Fruit fly (Drosophila melanogaster) whole organism, embryonic: ENCODE measurements around the gene galla-2.
A peak's percentile ranks its signal among the peaks of the same experiment; 100 is the strongest.

Experiments used
- Antp ChIP-seq: fragments of 200-800 bp; sonication (Bioruptor generic); optimal IDR thresholded peaks from 3 replicates; lab custom pipeline; 2016; ENCODE audit warnings: missing biosample characterization, missing genetic modification characterization
- Bteb2 ChIP-seq: fragments of 200-800 bp; sonication (Bioruptor generic); optimal IDR thresholded peaks from 2 replicates; lab custom pipeline; 2016; ENCODE audit warnings: missing biosample characterization, missing genetic modification characterization
- CG10321 ChIP-seq: fragments of 200-800 bp; sonication (Bioruptor generic); IDR thresholded peaks from 2 replicates; pipeline ENCODE4 v1.3.6; 2022; ENCODE audit warnings: missing biosample characterization, missing genetic modification characterization
- CG11085 ChIP-seq: fragments of 200-800 bp; sonication (Bioruptor generic); IDR thresholded peaks from 2 replicates; pipeline ENCODE4 v1.3.6; 2022; ENCODE audit warnings: missing biosample characterization, missing genetic modification characterization
- CG11398 ChIP-seq: fragments of 200-800 bp; sonication (Bioruptor generic); optimal IDR thresholded peaks from 2 replicates; lab custom pipeline; 2016; ENCODE audit warnings: missing biosample characterization, missing genetic modification characterization
- CG11504 ChIP-seq: fragments of 200-800 bp; sonication (Bioruptor generic); optimal IDR thresholded peaks from 3 replicates; lab custom pipeline; 2019; ENCODE audit warnings: missing biosample characterization, mild to moderate bottlenecking, missing genetic modification characterization, moderate library complexity
- CG12071 ChIP-seq: fragments of 200-800 bp; sonication (Bioruptor generic); optimal IDR thresholded peaks from 3 replicates; lab custom pipeline; 2018; ENCODE audit warnings: missing biosample characterization, mild to moderate bottlenecking, missing genetic modification characterization
- CG12391 ChIP-seq: fragments of 200-800 bp; sonication (Bioruptor generic); optimal IDR thresholded peaks from 3 replicates; lab custom pipeline; 2018; ENCODE audit warnings: missing biosample characterization, mild to moderate bottlenecking, missing genetic modification characterization, moderate library complexity
- CG13775 ChIP-seq: fragments of 200-800 bp; sonication (Bioruptor generic); optimal IDR thresholded peaks from 3 replicates; lab custom pipeline; 2017; ENCODE audit warnings: missing biosample characterization, mild to moderate bottlenecking, missing genetic modification characterization
- CG15073 ChIP-seq: fragments of 200-800 bp; sonication (Bioruptor generic); optimal IDR thresholded peaks from 2 replicates; lab custom pipeline; 2016; ENCODE audit warnings: missing biosample characterization, missing genetic modification characterization
- CG15696 ChIP-seq: fragments of 200-800 bp; sonication (Bioruptor generic); optimal IDR thresholded peaks from 2 replicates; lab custom pipeline; 2019; ENCODE audit warnings: missing biosample characterization, mild to moderate bottlenecking, missing genetic modification characterization, moderate library complexity
- CG1647 ChIP-seq: fragments of 200-800 bp; sonication (Bioruptor generic); optimal IDR thresholded peaks from 3 replicates; lab custom pipeline; 2016; ENCODE audit warnings: missing biosample characterization, missing genetic modification characterization
- CG17328 ChIP-seq: fragments of 200-800 bp; sonication (Bioruptor generic); IDR thresholded peaks from 2 replicates; pipeline ENCODE4 v1.3.6; 2022; ENCODE audit warnings: missing biosample characterization, missing genetic modification characterization
- CG17361 ChIP-seq: fragments of 200-800 bp; sonication (Bioruptor generic); IDR thresholded peaks from 3 replicates; pipeline ENCODE4 v1.3.6; 2022; ENCODE audit warnings: missing biosample characterization, missing genetic modification characterization
- CG17829 ChIP-seq: fragments of 200-800 bp; optimal IDR thresholded peaks from 2 replicates; lab custom pipeline; 2019; ENCODE audit warnings: missing biosample characterization, mild to moderate bottlenecking, missing genetic modification characterization, moderate library complexity
- CG18476 ChIP-seq: fragments of 200-800 bp; sonication (Bioruptor generic); optimal IDR thresholded peaks from 2 replicates; lab custom pipeline; 2016; ENCODE audit warnings: missing biosample characterization, mild to moderate bottlenecking, missing genetic modification characterization
- CG2120 ChIP-seq: fragments of 200-800 bp; sonication (Bioruptor generic); optimal IDR thresholded peaks from 3 replicates; lab custom pipeline; 2016; ENCODE audit warnings: missing biosample characterization, missing genetic modification characterization
- CG30403 ChIP-seq: fragments of 200-800 bp; sonication (Bioruptor generic); optimal IDR thresholded peaks from 3 replicates; lab custom pipeline; 2016; ENCODE audit warnings: missing biosample characterization, missing genetic modification characterization
- CG3065 ChIP-seq: fragments of 200-800 bp; sonication (Bioruptor generic); optimal IDR thresholded peaks from 2 replicates; lab custom pipeline; 2016; ENCODE audit warnings: missing biosample characterization, missing genetic modification characterization
- CG31441 ChIP-seq: fragments of 200-800 bp; sonication (Bioruptor generic); IDR thresholded peaks from 2 replicates; pipeline ENCODE4 v1.3.6; 2022; ENCODE audit warnings: missing biosample characterization, missing genetic modification characterization
- CG3407 ChIP-seq: fragments of 200-800 bp; sonication (Bioruptor generic); optimal IDR thresholded peaks from 2 replicates; lab custom pipeline; 2018; ENCODE audit warnings: missing biosample characterization, mild to moderate bottlenecking, missing genetic modification characterization
- CG3726 ChIP-seq: fragments of 200-800 bp; sonication (Bioruptor generic); IDR thresholded peaks from 3 replicates; pipeline ENCODE4, ENCODE4 v1.3.6; 2022; ENCODE audit warnings: missing biosample characterization, missing genetic modification characterization
- CG6175 ChIP-seq: fragments of 200-800 bp; sonication (Bioruptor generic); IDR thresholded peaks from 3 replicates; pipeline ENCODE4 v1.3.6; 2022; ENCODE audit warnings: missing biosample characterization, missing genetic modification characterization
- CG6689 ChIP-seq: fragments of 200-800 bp; sonication (Bioruptor generic); IDR thresholded peaks from 2 replicates; pipeline ENCODE4 v1.3.6; 2022; ENCODE audit warnings: missing biosample characterization, missing genetic modification characterization
- CG7357 ChIP-seq: fragments of 200-800 bp; sonication (Bioruptor generic); IDR thresholded peaks from 3 replicates; pipeline ENCODE4 v1.3.6; 2022; ENCODE audit warnings: missing biosample characterization, missing genetic modification characterization
- CG7556 ChIP-seq: fragments of 200-800 bp; sonication (Bioruptor generic); optimal IDR thresholded peaks from 2 replicates; lab custom pipeline; 2017; ENCODE audit warnings: missing biosample characterization, mild to moderate bottlenecking, missing genetic modification characterization
- CG7839 ChIP-seq: fragments of 200-800 bp; sonication (Bioruptor generic); optimal IDR thresholded peaks from 3 replicates; lab custom pipeline; 2018; ENCODE audit warnings: missing biosample characterization, mild to moderate bottlenecking, missing genetic modification characterization, moderate library complexity
- CG8924 ChIP-seq: fragments of 200-800 bp; optimal IDR thresholded peaks from 3 replicates; lab custom pipeline; 2019; ENCODE audit warnings: missing biosample characterization, mild to moderate bottlenecking, missing genetic modification characterization, moderate library complexity
- CG9437 ChIP-seq: fragments of 200-800 bp; sonication (Bioruptor generic); optimal IDR thresholded peaks from 2 replicates; lab custom pipeline; 2018; ENCODE audit warnings: missing biosample characterization, mild to moderate bottlenecking, missing genetic modification characterization
- Hand ChIP-seq: fragments of 200-800 bp; sonication (Bioruptor generic); optimal IDR thresholded peaks from 2 replicates; lab custom pipeline; 2017; ENCODE audit warnings: mild to moderate bottlenecking, missing biosample characterization, missing genetic modification reagents, missing genetic modification characterization
- MBD-R2 ChIP-seq: fragments of 200-800 bp; sonication (Bioruptor generic); IDR thresholded peaks from 2 replicates; pipeline ENCODE4 v1.3.6; 2022; ENCODE audit warnings: missing biosample characterization, missing genetic modification characterization
- Mes4 ChIP-seq: fragments of 200-800 bp; sonication (Bioruptor generic); optimal IDR thresholded peaks from 2 replicates; lab custom pipeline; 2016; ENCODE audit warnings: missing biosample characterization, missing genetic modification characterization
- NK7.1 ChIP-seq: fragments of 200-800 bp; sonication (Bioruptor generic); optimal IDR thresholded peaks from 3 replicates; lab custom pipeline; 2016; ENCODE audit warnings: missing biosample characterization, missing genetic modification characterization
- Oaz ChIP-seq: fragments of 200-800 bp; sonication (Bioruptor generic); IDR thresholded peaks from 2 replicates; pipeline ENCODE4 v1.3.6; 2022; ENCODE audit warnings: missing biosample characterization, missing genetic modification characterization
- PHDP ChIP-seq: fragments of 200-800 bp; sonication (Bioruptor generic); optimal IDR thresholded peaks from 3 replicates; lab custom pipeline; 2018; ENCODE audit warnings: missing biosample characterization, mild to moderate bottlenecking, missing genetic modification characterization, moderate library complexity
- Poxn ChIP-seq: fragments of 200-800 bp; sonication (Bioruptor generic); IDR thresholded peaks from 2 replicates; pipeline ENCODE4 v1.3.6; 2022; ENCODE audit warnings: missing biosample characterization, missing genetic modification characterization
- Ssrp ChIP-seq: fragments of 200-800 bp; sonication (Bioruptor generic); optimal IDR thresholded peaks from 2 replicates; lab custom pipeline; 2018; ENCODE audit warnings: missing biosample characterization, mild to moderate bottlenecking, missing genetic modification characterization, moderate library complexity
- Xrp1 ChIP-seq: fragments of 200-800 bp; sonication (Bioruptor generic); IDR thresholded peaks from 2 replicates; pipeline ENCODE4 v1.3.6; 2022; ENCODE audit warnings: missing biosample characterization, missing genetic modification characterization
- chinmo ChIP-seq: fragments of 200-800 bp; sonication (Bioruptor generic); IDR thresholded peaks from 4 replicates; pipeline ENCODE4 v1.3.6; 2022; ENCODE audit warnings: missing biosample characterization, missing genetic modification characterization; ENCODE audit not compliant: partially characterized antibody
- dmrt11E ChIP-seq: fragments of 200-800 bp; sonication (Bioruptor generic); optimal IDR thresholded peaks from 3 replicates; lab custom pipeline; 2018; ENCODE audit warnings: missing biosample characterization, mild to moderate bottlenecking, missing genetic modification characterization, moderate library complexity
- ewg ChIP-seq: fragments of 200-800 bp; sonication (Bioruptor generic); optimal IDR thresholded peaks from 3 replicates; lab custom pipeline; 2017; ENCODE audit warnings: mild to moderate bottlenecking, missing biosample characterization, missing genetic modification reagents, missing genetic modification characterization
- fd3F ChIP-seq: fragments of 200-800 bp; sonication (Bioruptor generic); optimal IDR thresholded peaks from 2 replicates; lab custom pipeline; 2018; ENCODE audit warnings: missing biosample characterization, mild to moderate bottlenecking, missing genetic modification characterization, moderate library complexity
- fd96Cb ChIP-seq: fragments of 200-800 bp; sonication (Bioruptor generic); optimal IDR thresholded peaks from 2 replicates; lab custom pipeline; 2018; ENCODE audit warnings: missing biosample characterization, mild to moderate bottlenecking, missing genetic modification characterization, moderate library complexity
- nerfin-2 ChIP-seq: fragments of 200-800 bp; sonication (Bioruptor generic); IDR thresholded peaks from 2 replicates; pipeline ENCODE4 v1.3.6; 2022; ENCODE audit warnings: missing biosample characterization, missing genetic modification characterization; ENCODE audit not compliant: partially characterized antibody
- org-1 ChIP-seq: fragments of 200-800 bp; sonication (Bioruptor generic); optimal IDR thresholded peaks from 2 replicates; lab custom pipeline; 2017; ENCODE audit warnings: missing biosample characterization, missing genetic modification characterization
- phol ChIP-seq: fragments of 200-800 bp; sonication (Bioruptor generic); optimal IDR thresholded peaks from 3 replicates; lab custom pipeline; 2018; ENCODE audit warnings: missing biosample characterization, mild to moderate bottlenecking, missing genetic modification characterization, moderate library complexity
- rib ChIP-seq: fragments of 200-800 bp; sonication (Bioruptor generic); IDR thresholded peaks from 2 replicates; pipeline ENCODE4 v1.3.6; 2022; ENCODE audit warnings: missing biosample characterization, missing genetic modification characterization
- sc ChIP-seq, 3 experiments: fragments of >200 bp in 2 of 3; fragments of 200-800 bp in 1 of 3; sonication (Bioruptor generic) in 1 of 3; optimal IDR thresholded peaks; 2 replicates in 2 of 3; 3 replicates in 1 of 3; lab custom pipeline; 2017; ENCODE audit warnings: mild to moderate bottlenecking in 1 of 3, missing biosample characterization in 1 of 3, missing genetic modification characterization in 1 of 3, missing genetic modification reagents in 1 of 3
- sens-2 ChIP-seq: fragments of 200-800 bp; sonication (Bioruptor generic); IDR thresholded peaks from 2 replicates; pipeline ENCODE4 v1.3.6; 2022; ENCODE audit warnings: missing biosample characterization, missing genetic modification characterization
- usp ChIP-seq: fragments of >200 bp; optimal IDR thresholded peaks from 2 replicates; lab custom pipeline; 2017; ENCODE audit warnings: missing biosample characterization, missing genetic modification characterization
- vfl ChIP-seq: fragments of 200-800 bp; sonication (Bioruptor generic); optimal IDR thresholded peaks from 2 replicates; lab custom pipeline; 2016; ENCODE audit warnings: missing biosample characterization, missing genetic modification characterization

Gene galla-2

DNA sequence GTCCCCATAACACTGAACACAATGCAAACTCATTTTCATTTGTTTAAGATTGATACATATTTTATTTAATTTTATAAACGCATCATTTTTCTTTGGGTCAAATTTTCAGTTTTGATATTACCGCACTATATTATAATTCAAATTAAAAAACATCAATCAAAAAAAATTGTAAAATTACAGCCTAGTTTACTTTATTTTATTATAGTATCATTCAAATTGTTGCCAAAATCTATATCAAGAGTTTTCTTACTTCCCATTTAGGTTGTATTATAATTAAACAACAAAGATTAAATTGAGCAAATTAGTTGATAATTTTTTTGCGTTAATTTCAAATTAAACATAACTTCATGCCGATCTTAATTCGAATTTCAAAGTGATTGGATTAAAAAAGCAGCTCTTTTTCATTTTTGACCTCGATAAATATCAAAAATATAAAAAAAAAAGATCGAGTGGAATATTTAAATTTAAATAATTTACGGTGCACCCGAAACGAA lies 30.8 kb upstream of the galla-2 start (continued):
- no peak for TF ChIP-seq CG8924
- TF ChIP-seq ewg (GFP tag; lab: Kevin White, UChicago), result peak; percentile 7
- peak; percentile 46; the same call in 1 of the 2 replicates for TF ChIP-seq CG31441 (GFP tag; lab: Robert Waterston, UW)
- no peak for TF ChIP-seq CG3065 (GFP tag; lab: Kevin White, UChicago)
- peak; percentile 68 for TF ChIP-seq dmrt11E (tag; lab: Kevin White, UChicago)
- TF ChIP-seq CG17328 (GFP tag; lab: Robert Waterston, UW), result no peak
- no peak for TF ChIP-seq vfl
- no peak for TF ChIP-seq CG12071 (GFP tag; lab: Kevin White, UChicago)
- TF ChIP-seq Poxn (GFP tag; lab: Robert Waterston, UW), result no peak
- no peak for TF ChIP-seq Bteb2
- TF ChIP-seq CG3407 (GFP tag; lab: Kevin White, UChicago), result no peak
- peak; percentile 55 for TF ChIP-seq CG9437 (GFP tag; lab: Kevin White, UChicago)
- TF ChIP-seq CG18476 (GFP tag; lab: Kevin White, UChicago), result peak; percentile 34
- TF ChIP-seq MBD-R2 (GFP tag; lab: Robert Waterston, UW), result no peak
- no peak for TF ChIP-seq fd3F (GFP tag; lab: Kevin White, UChicago)
- TF ChIP-seq CG30403 (GFP tag; lab: Kevin White, UChicago), result peak; percentile 58
- TF ChIP-seq CG7357 (GFP tag; lab: Robert Waterston, UW), result no peak
- peak; percentile 22 for TF ChIP-seq CG2120 (GFP tag; lab: Kevin White, UChicago)
- TF ChIP-seq Hand (GFP tag; lab: Kevin White, UChicago), result no peak
- TF ChIP-seq CG17361, result peak; percentile 84
- peak; percentile 21; the same call in 1 of the 2 replicates for TF ChIP-seq Xrp1 (GFP tag; lab: Robert Waterston, UW)
- TF ChIP-seq phol (tag; lab: Kevin White, UChicago), result peak; percentile 67
- TF ChIP-seq CG6175 (GFP tag; lab: Robert Waterston, UW), result no peak
- no peak for TF ChIP-seq usp (GFP tag; lab: Kevin White, UChicago)
- peak; percentile 13 for TF ChIP-seq PHDP
- TF ChIP-seq CG1647 (GFP tag; lab: Kevin White, UChicago), result no peak
- peak; percentile 76 for TF ChIP-seq CG7556 (GFP tag; lab: Kevin White, UChicago)
- no peak for TF ChIP-seq rib (GFP tag; lab: Robert Waterston, UW)
- peak; percentile 44 for TF ChIP-seq CG6689 (GFP tag; lab: Robert Waterston, UW)
- no peak for TF ChIP-seq sens-2 (GFP tag; lab: Robert Waterston, UW)
- peak; percentile 20 for TF ChIP-seq fd96Cb (tag; lab: Kevin White, UChicago)
- no peak for TF ChIP-seq CG11085 (GFP tag; lab: Robert Waterston, UW)
- peak; percentile 38 for TF ChIP-seq org-1
- TF ChIP-seq NK7.1, result no peak
- no peak for TF ChIP-seq chinmo (GFP tag; lab: Robert Waterston, UW)
- TF ChIP-seq Oaz (GFP tag; lab: Robert Waterston, UW), result no peak
- TF ChIP-seq nerfin-2 (GFP tag; lab: Robert Waterston, UW), result no peak
- TF ChIP-seq CG7839 (tag; lab: Kevin White, UChicago), result peak; percentile 41
- TF ChIP-seq sc (optimal IDR thresholded peaks at IDR 0.05; lab: Kevin White, UChicago), result no peak
- TF ChIP-seq sc (GFP tag; optimal IDR thresholded peaks at IDR 0.05; lab: Kevin White, UChicago), result peak; percentile 44
- no peak for TF ChIP-seq CG11398
- TF ChIP-seq CG3726 (GFP tag; lab: Robert Waterston, UW), result no peak
- peak; percentile 60 for TF ChIP-seq Ssrp
- TF ChIP-seq CG17829 (tag; lab: Kevin White, UChicago), result peak; percentile 21
- peak; percentile 39 for TF ChIP-seq CG11504 (tag; lab: Kevin White, UChicago)
- TF ChIP-seq CG10321, result no peak
- TF ChIP-seq CG15073 (GFP tag; lab: Kevin White, UChicago), result no peak
- peak; percentile 59 for TF ChIP-seq CG13775 (GFP tag; lab: Kevin White, UChicago)
- TF ChIP-seq CG12391, result peak; percentile 52
- no peak for TF ChIP-seq Antp (GFP tag; lab: Kevin White, UChicago)
- TF ChIP-seq Mes4 (GFP tag; lab: Kevin White, UChicago), result no peak
- TF ChIP-seq CG15696 (tag; lab: Kevin White, UChicago), result peak; percentile 17
